Worm (Caenorhabditis elegans): ENCODE results near the gene pgp-11.
A peak's percentile ranks its signal among the peaks of the same experiment; 100 is the strongest.

pgp-11 gene

ce11 chrII:8016761-8017160, 12.7 kb upstream of the pgp-11 start (continued):
- TF ChIP-seq ama-1 (optimal IDR thresholded peaks at IDR 0.05) (peak; percentile 5), ama-1 (GFP tag; optimal IDR thresholded peaks at IDR 0.05) (no peak), T26A5.8 (tag; optimal IDR thresholded peaks at IDR 0.05) (no peak), F52B5.7 (tag; optimal IDR thresholded peaks at IDR 0.05) (no peak), snpc-1.1 (tag; optimal IDR thresholded peaks at IDR 0.05; ENCODE audit: insufficient read depth) (no peak), zim-3 (tag; optimal IDR thresholded peaks at IDR 0.05) (no peak), nhr-27 (tag; optimal IDR thresholded peaks at IDR 0.05) (no peak), F57C9.4 (tag; optimal IDR thresholded peaks at IDR 0.05) (no peak), atf-7 (tag; optimal IDR thresholded peaks at IDR 0.05) (peak; percentile 86), T07F8.4 (tag; optimal IDR thresholded peaks at IDR 0.05) (no peak), lir-1 (GFP tag; conservative IDR thresholded peaks at IDR 0.05) (0 out of 2 replicates have a peak, but pooled peaks have one; percentile 60), tbp1 (GFP tag; optimal IDR thresholded peaks at IDR 0.05) (peak; percentile 55), ztf-6 (GFP tag; IDR thresholded peaks at IDR 0.05) (no peak), mel-28 (tag; optimal IDR thresholded peaks at IDR 0.05; ENCODE audit: borderline replicate concordance) (no peak), egl-44 (GFP tag; IDR thresholded peaks at IDR 0.05) (0 out of 2 replicates have a peak, but pooled peaks have one; percentile 33), ceh-27 (GFP tag; optimal IDR thresholded peaks at IDR 0.05) (no peak), ccch-3 (GFP tag; optimal IDR thresholded peaks at IDR 0.05) (no peak), hrde-1 (tag; optimal IDR thresholded peaks at IDR 0.05; ENCODE audit: borderline replicate concordance) (no peak), somi-1 (GFP tag; optimal IDR thresholded peaks at IDR 0.05) (peak; percentile 90), F39B2.1 (GFP tag; IDR thresholded peaks at IDR 0.05) (no peak), lin-54 (GFP tag; optimal IDR thresholded peaks at IDR 0.05) (peak; percentile 53), rcor-1 (GFP tag; IDR thresholded peaks at IDR 0.05) (peak; percentile 66), fkh-3 (tag; optimal IDR thresholded peaks at IDR 0.05) (no peak), Y79H2A.3 (GFP tag; conservative IDR thresholded peaks at IDR 0.05) (no peak), Y53G8AR.9 (GFP tag; conservative IDR thresholded peaks at IDR 0.05) (0 out of 2 replicates have a peak, but pooled peaks have one; percentile 54), attf-3 (GFP tag; conservative IDR thresholded peaks at IDR 0.05) (no peak), B0336.3 (GFP tag; IDR thresholded peaks at IDR 0.05) (0 out of 2 replicates have a peak, but pooled peaks have one; percentile 8), hsf-1 (GFP tag; IDR thresholded peaks at IDR 0.05) (peak; percentile 38; the same call in 1 of the 2 replicates), let-526 (GFP tag; IDR thresholded peaks at IDR 0.05) (0 out of 2 replicates have a peak, but pooled peaks have one; percentile 21), lin-35 (GFP tag; optimal IDR thresholded peaks at IDR 0.05) (peak in 1 of 3 experiments; percentile 28), snpc-4 (GFP tag; optimal IDR thresholded peaks at IDR 0.05) (no peak), snpc-4 (tag; optimal IDR thresholded peaks at IDR 0.05) (peak in 1 of 4 experiments; percentile 6), die-1 (tag; optimal IDR thresholded peaks at IDR 0.05) (peak; percentile 49), snpc-3.4 (tag; optimal IDR thresholded peaks at IDR 0.05) (peak; percentile 6), ets-4 (GFP tag; optimal IDR thresholded peaks at IDR 0.05) (no peak), lin-40 (tag; optimal IDR thresholded peaks at IDR 0.05) (peak; percentile 64), rec-8 (tag; optimal IDR thresholded peaks at IDR 0.05) (no peak), hlh-26 (GFP tag; conservative IDR thresholded peaks at IDR 0.05) (no peak), ztf-26 (tag; optimal IDR thresholded peaks at IDR 0.05) (peak; percentile 71), nhr-90 (tag; optimal IDR thresholded peaks at IDR 0.05) (peak; percentile 22), him-1 (tag; optimal IDR thresholded peaks at IDR 0.05) (no peak), nfyb-1 (GFP tag; IDR thresholded peaks at IDR 0.05) (peak; percentile 55; the same call in 1 of the 2 replicates), hlh-12 (tag; optimal IDR thresholded peaks at IDR 0.05) (no peak), cebp-2 (GFP tag; IDR thresholded peaks at IDR 0.05) (0 out of 2 replicates have a peak, but pooled peaks have one; percentile 55)

Data from whole organism, young adult.